Fruit fly (Drosophila melanogaster) whole organism, embryonic: ENCODE data around the gene Gyc89Da.

ENCODE experiments used
- Atf6 ChIP-seq: fragments of 200-800 bp; sonication (Bioruptor generic); IDR thresholded peaks from 2 replicates; pipeline ENCODE4 v1.3.6; 2022; ENCODE audit warnings: missing biosample characterization, missing genetic modification characterization
- CG10209 ChIP-seq: fragments of 200-800 bp; sonication (Bioruptor generic); optimal IDR thresholded peaks from 3 replicates; lab custom pipeline; 2017; ENCODE audit warnings: missing biosample characterization, mild to moderate bottlenecking, missing genetic modification characterization, missing genetic modification reagents
- CG11504 ChIP-seq: fragments of 200-800 bp; sonication (Bioruptor generic); optimal IDR thresholded peaks from 3 replicates; lab custom pipeline; 2019; ENCODE audit warnings: missing biosample characterization, mild to moderate bottlenecking, missing genetic modification characterization, moderate library complexity
- CG11696 ChIP-seq: fragments of 200-800 bp; sonication (Bioruptor generic); IDR thresholded peaks from 2 replicates; pipeline ENCODE4 v1.3.6; 2022; ENCODE audit warnings: missing biosample characterization, missing genetic modification characterization
- CG13624 ChIP-seq: fragments of 200-800 bp; sonication (Bioruptor generic); optimal IDR thresholded peaks from 2 replicates; lab custom pipeline; 2016; ENCODE audit warnings: missing biosample characterization, missing genetic modification characterization
- CG14050 ChIP-seq: fragments of 200-800 bp; sonication (Bioruptor generic); IDR thresholded peaks from 3 replicates; pipeline ENCODE4 v1.3.6; 2022; ENCODE audit warnings: missing biosample characterization, missing genetic modification characterization
- CG14710 ChIP-seq: fragments of 200-800 bp; sonication (Bioruptor generic); optimal IDR thresholded peaks from 3 replicates; lab custom pipeline; 2019; ENCODE audit warnings: missing biosample characterization, mild to moderate bottlenecking, missing genetic modification characterization, moderate library complexity
- CG18619 ChIP-seq: fragments of 200-800 bp; sonication (Bioruptor generic); optimal IDR thresholded peaks from 3 replicates; lab custom pipeline; 2017; ENCODE audit warnings: missing biosample characterization, mild to moderate bottlenecking, missing genetic modification characterization
- CG2120 ChIP-seq: fragments of 200-800 bp; sonication (Bioruptor generic); optimal IDR thresholded peaks from 3 replicates; lab custom pipeline; 2016; ENCODE audit warnings: missing biosample characterization, missing genetic modification characterization
- CG2129 ChIP-seq: fragments of 200-800 bp; sonication (Bioruptor generic); IDR thresholded peaks from 2 replicates; pipeline ENCODE4 v1.3.6; 2022; ENCODE audit warnings: missing biosample characterization, missing genetic modification characterization; ENCODE audit not compliant: partially characterized antibody
- CG2712 ChIP-seq: fragments of 200-800 bp; optimal IDR thresholded peaks from 3 replicates; lab custom pipeline; 2019; ENCODE audit warnings: missing biosample characterization, mild to moderate bottlenecking, missing genetic modification characterization, moderate library complexity
- CG4730 ChIP-seq: fragments of 200-800 bp; sonication (Bioruptor generic); IDR thresholded peaks from 2 replicates; pipeline ENCODE4 v1.3.6; 2022; ENCODE audit warnings: missing biosample characterization, missing genetic modification characterization
- CG9817 ChIP-seq: fragments of 200-800 bp; sonication (Bioruptor generic); optimal IDR thresholded peaks from 2 replicates; lab custom pipeline; 2018; ENCODE audit warnings: missing biosample characterization, mild to moderate bottlenecking, missing genetic modification characterization, moderate library complexity
- CTCF ChIP-seq: fragments of 200-800 bp; sonication (Bioruptor generic); optimal IDR thresholded peaks from 2 replicates; lab custom pipeline; 2017; ENCODE audit warnings: missing biosample characterization, mild to moderate bottlenecking, missing genetic modification characterization, moderate library complexity
- Dip3 ChIP-seq: fragments of 200-800 bp; sonication (Bioruptor generic); optimal IDR thresholded peaks from 3 replicates; lab custom pipeline; 2016; ENCODE audit warnings: missing biosample characterization, missing genetic modification characterization
- Dp ChIP-seq: fragments of 200-800 bp; sonication (Bioruptor generic); optimal IDR thresholded peaks from 2 replicates; lab custom pipeline; 2018; ENCODE audit warnings: missing biosample characterization, mild to moderate bottlenecking, missing genetic modification characterization, moderate library complexity
- Drgx ChIP-seq: fragments of 200-800 bp; sonication (Bioruptor generic); IDR thresholded peaks from 2 replicates; pipeline ENCODE4 v1.3.6; 2022; ENCODE audit warnings: missing biosample characterization, missing genetic modification characterization
- ERR ChIP-seq: fragments of 200-800 bp; sonication (Bioruptor generic); optimal IDR thresholded peaks from 2 replicates; lab custom pipeline; 2016; ENCODE audit warnings: missing biosample characterization, missing genetic modification characterization
- HLH3B ChIP-seq: fragments of 200-800 bp; sonication (Bioruptor generic); IDR thresholded peaks from 2 replicates; pipeline ENCODE4 v1.3.6; 2022; ENCODE audit warnings: missing biosample characterization, missing genetic modification characterization
- HmgZ ChIP-seq: fragments of 200-800 bp; sonication (Bioruptor generic); optimal IDR thresholded peaks from 2 replicates; lab custom pipeline; 2018; ENCODE audit warnings: missing biosample characterization, mild to moderate bottlenecking, missing genetic modification characterization
- Hmx ChIP-seq: fragments of 200-800 bp; sonication (Bioruptor generic); optimal IDR thresholded peaks from 2 replicates; lab custom pipeline; 2016; ENCODE audit warnings: missing biosample characterization, missing genetic modification characterization
- Hr3 ChIP-seq: fragments of 200-800 bp; sonication (Bioruptor generic); optimal IDR thresholded peaks from 3 replicates; lab custom pipeline; 2016; ENCODE audit warnings: missing biosample characterization, missing genetic modification characterization
- Lhr ChIP-seq: fragments of 200-800 bp; sonication (Bioruptor generic); optimal IDR thresholded peaks from 3 replicates; lab custom pipeline; 2017; ENCODE audit warnings: mild to moderate bottlenecking, missing biosample characterization, missing genetic modification reagents, missing genetic modification characterization
- Lim3 ChIP-seq: fragments of 200-800 bp; sonication (Bioruptor generic); IDR thresholded peaks from 2 replicates; pipeline ENCODE4 v1.3.6; 2022; ENCODE audit warnings: missing biosample characterization, missing genetic modification characterization
- MBD-R2 ChIP-seq: fragments of 200-800 bp; sonication (Bioruptor generic); IDR thresholded peaks from 2 replicates; pipeline ENCODE4 v1.3.6; 2022; ENCODE audit warnings: missing biosample characterization, missing genetic modification characterization
- Mes4 ChIP-seq: fragments of 200-800 bp; sonication (Bioruptor generic); optimal IDR thresholded peaks from 2 replicates; lab custom pipeline; 2016; ENCODE audit warnings: missing biosample characterization, missing genetic modification characterization
- Nf-YC ChIP-seq: fragments of 200-800 bp; optimal IDR thresholded peaks from 3 replicates; lab custom pipeline; 2019; ENCODE audit warnings: missing biosample characterization, mild to moderate bottlenecking, missing genetic modification characterization, moderate library complexity
- Oli ChIP-seq: fragments of 200-800 bp; sonication (Bioruptor generic); optimal IDR thresholded peaks from 2 replicates; lab custom pipeline; 2018; ENCODE audit warnings: missing biosample characterization, mild to moderate bottlenecking, missing genetic modification characterization, moderate library complexity
- Ptx1 ChIP-seq: fragments of 200-800 bp; sonication (Bioruptor generic); IDR thresholded peaks from 2 replicates; pipeline ENCODE4 v1.3.6; 2022; ENCODE audit warnings: missing biosample characterization, missing genetic modification characterization
- abd-A ChIP-seq: fragments of 200-800 bp; sonication (Bioruptor generic); optimal IDR thresholded peaks from 3 replicates; lab custom pipeline; 2019; ENCODE audit warnings: missing biosample characterization, mild to moderate bottlenecking, missing genetic modification characterization, moderate library complexity
- bsh ChIP-seq, 2 experiments: fragments of 200-800 bp; sonication (Bioruptor generic); optimal IDR thresholded peaks; 2 replicates each; lab custom pipeline; 2017 to 2018; ENCODE audit warnings: mild to moderate bottlenecking in 2 of 2, missing biosample characterization in 2 of 2, missing genetic modification characterization in 2 of 2, moderate library complexity in 1 of 2
- chif ChIP-seq, 2 experiments: fragments of 200-800 bp; sonication (Bioruptor generic); optimal IDR thresholded peaks; 3 replicates each; lab custom pipeline; 2016; ENCODE audit warnings: missing biosample characterization in 2 of 2, missing genetic modification characterization in 2 of 2
- cwo ChIP-seq: fragments of 200-800 bp; sonication (Bioruptor generic); optimal IDR thresholded peaks from 3 replicates; lab custom pipeline; 2017; ENCODE audit warnings: missing biosample characterization, missing genetic modification characterization, mild to moderate bottlenecking, moderate library complexity, missing genetic modification reagents
- dati ChIP-seq: fragments of 200-800 bp; sonication (Bioruptor generic); IDR thresholded peaks from 2 replicates; pipeline ENCODE4 v1.3.6; 2022; ENCODE audit warnings: missing biosample characterization, missing genetic modification characterization
- dysf ChIP-seq: fragments of 200-800 bp; sonication (Bioruptor generic); IDR thresholded peaks from 3 replicates; pipeline ENCODE4 v1.3.6; 2022; ENCODE audit warnings: missing biosample characterization, missing genetic modification characterization
- gfzf ChIP-seq: fragments of 200-800 bp; sonication (Bioruptor generic); optimal IDR thresholded peaks from 2 replicates; lab custom pipeline; 2016; ENCODE audit warnings: missing biosample characterization, mild to moderate bottlenecking, missing genetic modification characterization, moderate library complexity
- gsb ChIP-seq: fragments of 200-800 bp; sonication (Bioruptor generic); IDR thresholded peaks from 2 replicates; pipeline ENCODE4 v1.3.6; 2022; ENCODE audit warnings: missing biosample characterization, missing genetic modification characterization
- ham ChIP-seq: fragments of 200-800 bp; sonication (Bioruptor generic); IDR thresholded peaks from 2 replicates; pipeline ENCODE4 v1.3.6; 2022; ENCODE audit warnings: missing biosample characterization, missing genetic modification characterization
- ken ChIP-seq: fragments of 200-800 bp; sonication (Bioruptor generic); IDR thresholded peaks from 3 replicates; pipeline ENCODE4 v1.3.6; 2022; ENCODE audit warnings: missing biosample characterization, missing genetic modification characterization
- lov ChIP-seq, 2 experiments: fragments of 200-800 bp in 1 of 2; fragments of >200 bp in 1 of 2; sonication (Bioruptor generic) in 1 of 2; IDR thresholded peaks in 1 of 2; optimal IDR thresholded peaks in 1 of 2; 2 replicates in 1 of 2; 3 replicates in 1 of 2; pipeline versions ENCODE4 v1.3.6 to Lab custom; 2017 to 2022; ENCODE audit warnings: missing biosample characterization in 1 of 2, missing genetic modification characterization in 1 of 2
- maf-S ChIP-seq: fragments of 200-800 bp; sonication (Bioruptor generic); optimal IDR thresholded peaks from 2 replicates; lab custom pipeline; 2016; ENCODE audit warnings: missing biosample characterization, missing genetic modification characterization
- mirr ChIP-seq: fragments of 200-800 bp; sonication (Bioruptor generic); optimal IDR thresholded peaks from 3 replicates; lab custom pipeline; 2018; ENCODE audit warnings: missing biosample characterization, mild to moderate bottlenecking, missing genetic modification characterization
- nau ChIP-seq: fragments of 200-800 bp; sonication (Bioruptor generic); optimal IDR thresholded peaks from 3 replicates; lab custom pipeline; 2017; ENCODE audit warnings: missing biosample characterization, mild to moderate bottlenecking, missing genetic modification characterization, missing genetic modification reagents
- pho ChIP-seq: fragments of 200-800 bp; sonication (Bioruptor generic); optimal IDR thresholded peaks from 2 replicates; lab custom pipeline; 2016; ENCODE audit warnings: missing biosample characterization, missing genetic modification characterization
- pum ChIP-seq: fragments of 200-800 bp; sonication (Bioruptor generic); optimal IDR thresholded peaks from 2 replicates; lab custom pipeline; 2016; ENCODE audit warnings: missing biosample characterization, missing genetic modification characterization
- ro ChIP-seq: fragments of 200-800 bp; sonication (Bioruptor generic); IDR thresholded peaks from 2 replicates; pipeline ENCODE4 v1.3.6; 2022; ENCODE audit warnings: missing biosample characterization, missing genetic modification characterization
- slp2 ChIP-seq: fragments of 200-800 bp; sonication (Bioruptor generic); optimal IDR thresholded peaks from 2 replicates; lab custom pipeline; 2016; ENCODE audit warnings: missing biosample characterization, missing genetic modification characterization
- stwl ChIP-seq: fragments of 200-800 bp; sonication (Bioruptor generic); optimal IDR thresholded peaks from 3 replicates; lab custom pipeline; 2018; ENCODE audit warnings: missing biosample characterization, mild to moderate bottlenecking, missing genetic modification characterization, moderate library complexity
- unc-4 ChIP-seq: fragments of 200-800 bp; sonication (Bioruptor generic); IDR thresholded peaks from 2 replicates; pipeline ENCODE4 v1.3.6; 2022; ENCODE audit warnings: missing biosample characterization, missing genetic modification characterization; ENCODE audit not compliant: partially characterized antibody
- vnd ChIP-seq: fragments of 200-800 bp; sonication (Bioruptor generic); IDR thresholded peaks from 3 replicates; pipeline ENCODE4 v1.3.6; 2022; ENCODE audit warnings: missing biosample characterization, missing genetic modification characterization; ENCODE audit not compliant: partially characterized antibody
- zfh2 ChIP-seq: fragments of 200-800 bp; sonication (Bioruptor generic); optimal IDR thresholded peaks from 2 replicates; lab custom pipeline; 2016; ENCODE audit warnings: missing biosample characterization, missing genetic modification characterization

The Gyc89Da gene

DNA sequence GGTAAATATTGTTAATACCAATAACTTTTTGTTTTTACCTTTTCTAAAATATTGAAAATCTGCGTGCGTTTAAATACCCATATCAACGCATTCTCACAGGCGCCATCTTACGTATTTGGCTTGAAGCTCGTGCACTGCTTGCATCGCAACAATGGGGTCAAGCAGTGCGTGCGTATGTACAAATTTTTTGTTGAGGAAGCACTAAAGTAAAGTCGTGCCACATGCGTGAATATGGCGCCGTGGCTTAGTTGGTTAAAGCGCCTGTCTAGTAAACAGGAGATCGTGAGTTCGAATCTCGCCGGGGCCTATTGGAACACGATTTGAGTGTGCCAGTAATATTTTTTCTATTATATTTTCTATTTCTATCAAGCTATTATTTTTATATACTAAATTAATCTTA, 40.7 kb upstream of the Gyc89Da start (continued):
- no peak for TF ChIP-seq abd-A (tag; lab: Kevin White, UChicago)
- no peak for TF ChIP-seq CG11504 (tag; lab: Kevin White, UChicago)
- no peak for TF ChIP-seq Hmx
- peak; percentile 18; the same call in 1 of the 3 replicates for TF ChIP-seq dysf (GFP tag; lab: Robert Waterston, UW)
- peak; percentile 19 for TF ChIP-seq Mes4 (GFP tag; lab: Kevin White, UChicago)
- no peak for TF ChIP-seq Lim3
- peak; percentile 9 for TF ChIP-seq ERR (GFP tag; lab: Kevin White, UChicago)
- no peak for TF ChIP-seq lov (optimal IDR thresholded peaks at IDR 0.05; lab: Kevin White, UChicago)
- TF ChIP-seq lov (GFP tag; IDR thresholded peaks at IDR 0.05; lab: Robert Waterston, UW), result 0 out of 3 replicates have a peak, but pooled peaks have one; percentile 42
- TF ChIP-seq maf-S (GFP tag; lab: Kevin White, UChicago), result peak; percentile 44
- TF ChIP-seq pho (GFP tag; lab: Kevin White, UChicago), result peak; percentile 14
- TF ChIP-seq CG2712 (tag; lab: Kevin White, UChicago), result peak; percentile 61
- TF ChIP-seq HmgZ (tag; lab: Kevin White, UChicago), result peak; percentile 84
- peak; percentile 79 for TF ChIP-seq stwl (tag; lab: Kevin White, UChicago)
- no peak for TF ChIP-seq ro (GFP tag; lab: Robert Waterston, UW)
- peak; percentile 27 for TF ChIP-seq zfh2
- TF ChIP-seq MBD-R2 (GFP tag; lab: Robert Waterston, UW), result peak; percentile 38; the same call in 1 of the 2 replicates
- peak; percentile 17 for TF ChIP-seq CG18619
- peak; percentile 65; the same call in 1 of the 3 replicates for TF ChIP-seq ken (GFP tag; lab: Robert Waterston, UW)
- peak; percentile 16 for TF ChIP-seq Dip3 (GFP tag; lab: Kevin White, UChicago)
- TF ChIP-seq bsh (GFP tag; optimal IDR thresholded peaks at IDR 0.05; lab: Kevin White, UChicago), result peak in 1 of 2 experiments; percentile 21
- no peak for TF ChIP-seq Drgx (GFP tag; lab: Robert Waterston, UW)
- TF ChIP-seq CG11696 (GFP tag; lab: Robert Waterston, UW), result no peak
- peak; percentile 59 for TF ChIP-seq HLH3B (GFP tag; lab: Robert Waterston, UW)
- TF ChIP-seq CG13624 (GFP tag; lab: Kevin White, UChicago), result peak; percentile 54
- peak; percentile 39; the same call in 1 of the 2 replicates for TF ChIP-seq Ptx1 (GFP tag; lab: Robert Waterston, UW)
- TF ChIP-seq Nf-YC (tag; lab: Kevin White, UChicago), result peak; percentile 33
- TF ChIP-seq CG14050, result no peak
- peak in 1 of 2 experiments; percentile 68 for TF ChIP-seq chif (GFP tag; optimal IDR thresholded peaks at IDR 0.05; lab: Kevin White, UChicago)
- TF ChIP-seq Hr3 (GFP tag; lab: Kevin White, UChicago), result peak; percentile 61
- TF ChIP-seq CG2120 (GFP tag; lab: Kevin White, UChicago), result peak; percentile 20
- peak; percentile 24 for TF ChIP-seq CG14710
- peak; percentile 46 for TF ChIP-seq Lhr (GFP tag; lab: Kevin White, UChicago)
- TF ChIP-seq vnd (GFP tag; lab: Robert Waterston, UW), result peak; percentile 45; the same call in 2 of the 3 replicates
- no peak for TF ChIP-seq nau
- TF ChIP-seq Atf6, result no peak
- TF ChIP-seq Oli, result no peak
- TF ChIP-seq Dp, result peak; percentile 37
- no peak for TF ChIP-seq slp2 (GFP tag; lab: Kevin White, UChicago)
- TF ChIP-seq dati (GFP tag; lab: Robert Waterston, UW), result no peak
- no peak for TF ChIP-seq CG2129 (GFP tag; lab: Robert Waterston, UW)
- TF ChIP-seq gfzf (GFP tag; lab: Kevin White, UChicago), result no peak
- TF ChIP-seq mirr (GFP tag; lab: Kevin White, UChicago), result peak; percentile 60
- TF ChIP-seq CTCF (GFP tag; lab: Kevin White, UChicago), result peak; percentile 98
- peak; percentile 56 for TF ChIP-seq unc-4 (GFP tag; lab: Robert Waterston, UW)
- TF ChIP-seq ham (GFP tag; lab: Robert Waterston, UW), result no peak
- TF ChIP-seq cwo, result no peak
- TF ChIP-seq CG10209 (GFP tag; lab: Kevin White, UChicago), result peak; percentile 34
- peak; percentile 10 for TF ChIP-seq pum (GFP tag; lab: Kevin White, UChicago)
- TF ChIP-seq CG9817 (tag; lab: Kevin White, UChicago), result peak; percentile 14
- TF ChIP-seq CG4730 (GFP tag; lab: Robert Waterston, UW), result no peak
- no peak for TF ChIP-seq gsb
